Fruit fly (Drosophila melanogaster) whole organism, embryonic: Measurements from ENCODE around the gene edin.

Experiments used
- ATbp ChIP-seq: fragments of 200-800 bp; sonication (Bioruptor generic); optimal IDR thresholded peaks from 2 replicates; lab custom pipeline; 2017; ENCODE audit warnings: missing biosample characterization, mild to moderate bottlenecking, missing genetic modification characterization, missing genetic modification reagents
- CG10274 ChIP-seq: fragments of 200-800 bp; sonication (Bioruptor generic); optimal IDR thresholded peaks from 3 replicates; lab custom pipeline; 2017; ENCODE audit warnings: missing biosample characterization, mild to moderate bottlenecking, missing genetic modification characterization
- CG10959 ChIP-seq: fragments of 200-800 bp; sonication (Bioruptor generic); IDR thresholded peaks from 2 replicates; pipeline ENCODE4 v1.3.6; 2022; ENCODE audit warnings: missing biosample characterization, missing genetic modification characterization
- CG10979 ChIP-seq: fragments of 200-800 bp; sonication (Bioruptor generic); optimal IDR thresholded peaks from 2 replicates; lab custom pipeline; 2018; ENCODE audit warnings: missing biosample characterization, mild to moderate bottlenecking, missing genetic modification characterization, moderate library complexity
- CG11504 ChIP-seq: fragments of 200-800 bp; sonication (Bioruptor generic); optimal IDR thresholded peaks from 3 replicates; lab custom pipeline; 2019; ENCODE audit warnings: missing biosample characterization, mild to moderate bottlenecking, missing genetic modification characterization, moderate library complexity
- CG11560 ChIP-seq: fragments of 200-800 bp; sonication (Bioruptor generic); IDR thresholded peaks from 3 replicates; pipeline ENCODE4 v1.3.6; 2022; ENCODE audit warnings: missing biosample characterization, missing genetic modification characterization
- CG12769 ChIP-seq: fragments of 200-800 bp; sonication (Bioruptor generic); optimal IDR thresholded peaks from 2 replicates; lab custom pipeline; 2019; ENCODE audit warnings: missing biosample characterization, mild to moderate bottlenecking, missing genetic modification characterization, moderate library complexity
- CG1602 ChIP-seq: fragments of 200-800 bp; sonication (Bioruptor generic); optimal IDR thresholded peaks from 3 replicates; lab custom pipeline; 2016; ENCODE audit warnings: missing biosample characterization, missing genetic modification characterization
- CG1603 ChIP-seq: fragments of 200-800 bp; sonication (Bioruptor generic); optimal IDR thresholded peaks from 2 replicates; lab custom pipeline; 2019; ENCODE audit warnings: missing biosample characterization, mild to moderate bottlenecking, missing genetic modification characterization, moderate library complexity
- CG16813 ChIP-seq: fragments of 200-800 bp; sonication (Bioruptor generic); IDR thresholded peaks from 3 replicates; pipeline ENCODE4 v1.3.6; 2022; ENCODE audit warnings: missing biosample characterization, missing genetic modification characterization; ENCODE audit not compliant: partially characterized antibody
- CG2116 ChIP-seq: fragments of 200-800 bp; sonication (Bioruptor generic); optimal IDR thresholded peaks from 3 replicates; lab custom pipeline; 2018; ENCODE audit warnings: missing biosample characterization, mild to moderate bottlenecking, missing genetic modification characterization
- CG2202 ChIP-seq: fragments of 200-800 bp; sonication (Bioruptor generic); optimal IDR thresholded peaks from 2 replicates; lab custom pipeline; 2018; ENCODE audit warnings: missing biosample characterization, mild to moderate bottlenecking, missing genetic modification characterization
- CG3065 ChIP-seq: fragments of 200-800 bp; sonication (Bioruptor generic); optimal IDR thresholded peaks from 2 replicates; lab custom pipeline; 2016; ENCODE audit warnings: missing biosample characterization, missing genetic modification characterization
- CG3726 ChIP-seq: fragments of 200-800 bp; sonication (Bioruptor generic); IDR thresholded peaks from 3 replicates; pipeline ENCODE4, ENCODE4 v1.3.6; 2022; ENCODE audit warnings: missing biosample characterization, missing genetic modification characterization
- CG5245 ChIP-seq: fragments of 200-800 bp; sonication (Bioruptor generic); optimal IDR thresholded peaks from 3 replicates; lab custom pipeline; 2016; ENCODE audit warnings: missing biosample characterization, missing genetic modification characterization
- CG6683 ChIP-seq: fragments of 200-800 bp; sonication (Bioruptor generic); optimal IDR thresholded peaks from 2 replicates; lab custom pipeline; 2017; ENCODE audit warnings: missing biosample characterization, mild to moderate bottlenecking, missing genetic modification characterization, missing genetic modification reagents
- CG6854 ChIP-seq: fragments of 200-800 bp; sonication (Bioruptor generic); optimal IDR thresholded peaks from 3 replicates; lab custom pipeline; 2017; ENCODE audit warnings: missing biosample characterization, mild to moderate bottlenecking, missing genetic modification characterization
- CG8944 ChIP-seq: fragments of 200-800 bp; sonication (Bioruptor generic); optimal IDR thresholded peaks from 3 replicates; lab custom pipeline; 2016; ENCODE audit warnings: missing biosample characterization, missing genetic modification characterization
- CG9437 ChIP-seq: fragments of 200-800 bp; sonication (Bioruptor generic); optimal IDR thresholded peaks from 2 replicates; lab custom pipeline; 2018; ENCODE audit warnings: missing biosample characterization, mild to moderate bottlenecking, missing genetic modification characterization
- CG9876 ChIP-seq: fragments of 200-800 bp; sonication (Bioruptor generic); optimal IDR thresholded peaks from 2 replicates; lab custom pipeline; 2016; ENCODE audit warnings: missing biosample characterization, missing genetic modification characterization
- D19B ChIP-seq: fragments of 200-800 bp; sonication (Bioruptor generic); optimal IDR thresholded peaks from 2 replicates; lab custom pipeline; 2017; ENCODE audit warnings: missing biosample characterization, mild to moderate bottlenecking, missing genetic modification characterization
- Dref ChIP-seq: fragments of 200-800 bp; sonication (Bioruptor generic); IDR thresholded peaks from 2 replicates; pipeline ENCODE4 v1.3.6; 2022; ENCODE audit warnings: missing biosample characterization, missing genetic modification characterization
- Fer1 ChIP-seq: fragments of 200-800 bp; sonication (Bioruptor generic); optimal IDR thresholded peaks from 2 replicates; lab custom pipeline; 2017; ENCODE audit warnings: missing biosample characterization, mild to moderate bottlenecking, missing genetic modification characterization
- HLH3B ChIP-seq: fragments of 200-800 bp; sonication (Bioruptor generic); IDR thresholded peaks from 2 replicates; pipeline ENCODE4 v1.3.6; 2022; ENCODE audit warnings: missing biosample characterization, missing genetic modification characterization
- Hey ChIP-seq: fragments of 200-800 bp; sonication (Bioruptor generic); optimal IDR thresholded peaks from 3 replicates; lab custom pipeline; 2018; ENCODE audit warnings: missing biosample characterization, mild to moderate bottlenecking, missing genetic modification characterization
- HmgD ChIP-seq: fragments of 200-800 bp; sonication (Bioruptor generic); optimal IDR thresholded peaks from 3 replicates; lab custom pipeline; 2016; ENCODE audit warnings: missing biosample characterization, missing genetic modification characterization
- Hr3 ChIP-seq: fragments of 200-800 bp; sonication (Bioruptor generic); optimal IDR thresholded peaks from 3 replicates; lab custom pipeline; 2016; ENCODE audit warnings: missing biosample characterization, missing genetic modification characterization
- Hsf ChIP-seq: fragments of 200-800 bp; sonication (Bioruptor generic); optimal IDR thresholded peaks from 3 replicates; lab custom pipeline; 2016; ENCODE audit warnings: missing biosample characterization, missing genetic modification characterization
- NC2β ChIP-seq: fragments of 200-800 bp; sonication (Bioruptor generic); optimal IDR thresholded peaks from 2 replicates; lab custom pipeline; 2016; ENCODE audit warnings: missing biosample characterization, missing genetic modification characterization
- ase ChIP-seq: fragments of 200-800 bp; sonication (Bioruptor generic); IDR thresholded peaks from 3 replicates; pipeline ENCODE4 v1.3.6; 2022; ENCODE audit warnings: missing biosample characterization, missing genetic modification characterization
- az2 ChIP-seq: fragments of 200-800 bp; sonication (Bioruptor generic); optimal IDR thresholded peaks from 3 replicates; lab custom pipeline; 2016; ENCODE audit warnings: missing biosample characterization, missing genetic modification characterization
- bcd ChIP-seq: fragments of 200-800 bp; sonication (Bioruptor generic); optimal IDR thresholded peaks from 2 replicates; lab custom pipeline; 2017; ENCODE audit warnings: missing biosample characterization, mild to moderate bottlenecking, missing genetic modification characterization
- bigmax ChIP-seq: fragments of 200-800 bp; sonication (Bioruptor generic); optimal IDR thresholded peaks from 2 replicates; lab custom pipeline; 2018; ENCODE audit warnings: missing biosample characterization, mild to moderate bottlenecking, missing genetic modification characterization
- caup ChIP-seq: fragments of 200-800 bp; sonication (Bioruptor generic); optimal IDR thresholded peaks from 3 replicates; lab custom pipeline; 2017; ENCODE audit warnings: missing biosample characterization, mild to moderate bottlenecking, missing genetic modification characterization, moderate library complexity; ENCODE audit not compliant: severe bottlenecking
- croc ChIP-seq: fragments of 200-800 bp; sonication (Bioruptor generic); conservative IDR thresholded peaks from 3 replicates; pipeline ENCODE4 v1.3.6; 2022; ENCODE audit warnings: missing biosample characterization, missing genetic modification characterization
- dysf ChIP-seq: fragments of 200-800 bp; sonication (Bioruptor generic); IDR thresholded peaks from 3 replicates; pipeline ENCODE4 v1.3.6; 2022; ENCODE audit warnings: missing biosample characterization, missing genetic modification characterization
- emc ChIP-seq: fragments of 200-800 bp; sonication (Bioruptor generic); optimal IDR thresholded peaks from 2 replicates; lab custom pipeline; 2016; ENCODE audit warnings: missing biosample characterization, missing genetic modification characterization
- eyg ChIP-seq: fragments of 200-800 bp; sonication (Bioruptor generic); optimal IDR thresholded peaks from 3 replicates; lab custom pipeline; 2016; ENCODE audit warnings: missing biosample characterization, missing genetic modification characterization
- fd3F ChIP-seq: fragments of 200-800 bp; sonication (Bioruptor generic); optimal IDR thresholded peaks from 2 replicates; lab custom pipeline; 2018; ENCODE audit warnings: missing biosample characterization, mild to moderate bottlenecking, missing genetic modification characterization, moderate library complexity
- gt ChIP-seq: fragments of 200-800 bp; sonication (Bioruptor generic); IDR thresholded peaks from 2 replicates; pipeline ENCODE4 v1.3.6; 2022; ENCODE audit warnings: missing biosample characterization, missing genetic modification characterization
- ham ChIP-seq: fragments of 200-800 bp; sonication (Bioruptor generic); IDR thresholded peaks from 2 replicates; pipeline ENCODE4 v1.3.6; 2022; ENCODE audit warnings: missing biosample characterization, missing genetic modification characterization
- hth ChIP-seq: fragments of >200 bp; optimal IDR thresholded peaks from 2 replicates; lab custom pipeline; 2017; ENCODE audit warnings: inconsistent platforms
- jumu ChIP-seq: fragments of 200-800 bp; sonication (Bioruptor generic); optimal IDR thresholded peaks from 3 replicates; lab custom pipeline; 2016; ENCODE audit warnings: missing biosample characterization, missing genetic modification characterization
- maf-S ChIP-seq: fragments of 200-800 bp; sonication (Bioruptor generic); optimal IDR thresholded peaks from 2 replicates; lab custom pipeline; 2016; ENCODE audit warnings: missing biosample characterization, missing genetic modification characterization
- nau ChIP-seq: fragments of 200-800 bp; sonication (Bioruptor generic); optimal IDR thresholded peaks from 3 replicates; lab custom pipeline; 2017; ENCODE audit warnings: missing biosample characterization, mild to moderate bottlenecking, missing genetic modification characterization, missing genetic modification reagents
- pan ChIP-seq, 4 experiments: fragments of >200 bp in 3 of 4; fragments of 200-800 bp in 1 of 4; sonication (Bioruptor generic) in 1 of 4; optimal IDR thresholded peaks in 3 of 4; IDR thresholded peaks in 1 of 4; 2 replicates each; pipeline versions ENCODE4 v1.3.6 to Lab custom; 2017 to 2022; ENCODE audit warnings: missing biosample characterization in 2 of 4, missing genetic modification characterization in 2 of 4, mixed read lengths in 1 of 4
- prd ChIP-seq, 3 experiments: fragments of >200 bp in 2 of 3; fragments of 200-800 bp in 1 of 3; sonication (Bioruptor generic) in 1 of 3; optimal IDR thresholded peaks in 2 of 3; IDR thresholded peaks in 1 of 3; 2 replicates in 2 of 3; 3 replicates in 1 of 3; pipeline versions ENCODE4 v1.3.6 to Lab custom; 2017 to 2022; ENCODE audit warnings: missing biosample characterization in 1 of 3, missing genetic modification characterization in 1 of 3
- rib ChIP-seq: fragments of 200-800 bp; sonication (Bioruptor generic); IDR thresholded peaks from 2 replicates; pipeline ENCODE4 v1.3.6; 2022; ENCODE audit warnings: missing biosample characterization, missing genetic modification characterization
- so ChIP-seq: fragments of 200-800 bp; sonication (Bioruptor generic); IDR thresholded peaks from 3 replicates; pipeline ENCODE4 v1.3.6; 2022; ENCODE audit warnings: missing biosample characterization, missing genetic modification characterization
- sob ChIP-seq: fragments of 200-800 bp; sonication (Bioruptor generic); IDR thresholded peaks from 2 replicates; pipeline ENCODE4 v1.3.6; 2022; ENCODE audit warnings: missing biosample characterization, missing genetic modification characterization
- tx ChIP-seq: fragments of 200-800 bp; sonication (Bioruptor generic); optimal IDR thresholded peaks from 2 replicates; lab custom pipeline; 2016; ENCODE audit warnings: missing biosample characterization, missing genetic modification characterization

edin gene

DNA sequence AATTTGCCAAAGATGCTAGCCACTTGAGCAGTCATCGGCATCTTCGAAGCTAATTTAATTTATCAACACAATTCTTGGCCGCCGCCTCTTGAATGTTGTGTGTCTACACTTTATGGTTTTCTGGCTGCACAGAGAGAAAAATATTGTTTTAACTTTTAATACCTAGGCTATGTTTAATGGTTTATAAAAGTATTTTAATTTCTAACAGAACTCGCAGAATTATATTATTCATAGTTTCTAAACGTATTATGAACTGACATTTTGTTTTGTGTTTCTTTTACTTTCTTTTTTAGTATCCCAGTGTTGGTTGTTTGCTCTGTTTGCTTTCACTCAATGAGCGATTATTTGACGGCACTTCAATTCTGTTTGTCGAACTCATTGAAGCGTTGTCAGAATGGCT lies 37.5 kb downstream of the edin start (continued):
- TF ChIP-seq Fer1, result no peak
- no peak for TF ChIP-seq tx (GFP tag; lab: Kevin White, UChicago)
- TF ChIP-seq az2 (GFP tag; lab: Kevin White, UChicago), result peak; percentile 38
- TF ChIP-seq bcd (GFP tag; lab: Kevin White, UChicago), result peak; percentile 24
- no peak for TF ChIP-seq ham (GFP tag; lab: Robert Waterston, UW)
- TF ChIP-seq pan (optimal IDR thresholded peaks at IDR 0.05; lab: Kevin White, UChicago), result no peak
- peak in 1 of 2 experiments; percentile 67 for TF ChIP-seq pan (GFP tag; optimal IDR thresholded peaks at IDR 0.05 in 1 of 2, IDR thresholded peaks at IDR 0.05 in 1 of 2)
- no peak for TF ChIP-seq bigmax (GFP tag; lab: Kevin White, UChicago)
- TF ChIP-seq hth (lab: Kevin White, UChicago), result no peak
- no peak for TF ChIP-seq CG9437 (GFP tag; lab: Kevin White, UChicago)
- 0 out of 3 replicates have a peak, but pooled peaks have one; percentile 36 for TF ChIP-seq dysf (GFP tag; lab: Robert Waterston, UW)
- TF ChIP-seq CG1602 (GFP tag; lab: Kevin White, UChicago), result no peak
- no peak for TF ChIP-seq Dref
- TF ChIP-seq CG11560, result no peak
- TF ChIP-seq NC2β, result no peak
- TF ChIP-seq CG1603 (tag; lab: Kevin White, UChicago), result no peak
- TF ChIP-seq fd3F (GFP tag; lab: Kevin White, UChicago), result peak; percentile 4
- no peak for TF ChIP-seq CG9876 (GFP tag; lab: Kevin White, UChicago)
- no peak for TF ChIP-seq caup (GFP tag; lab: Kevin White, UChicago)
- peak; percentile 21 for TF ChIP-seq CG2202
- no peak for TF ChIP-seq sob (GFP tag; lab: Robert Waterston, UW)
- no peak for TF ChIP-seq CG8944 (GFP tag; lab: Kevin White, UChicago)
- TF ChIP-seq maf-S (GFP tag; lab: Kevin White, UChicago), result peak; percentile 18
- TF ChIP-seq CG3065 (GFP tag; lab: Kevin White, UChicago), result no peak
- peak; percentile 31 for TF ChIP-seq ATbp (GFP tag; lab: Kevin White, UChicago)
- TF ChIP-seq CG16813 (GFP tag; lab: Robert Waterston, UW), result no peak
- TF ChIP-seq Hr3, result peak; percentile 6
- no peak for TF ChIP-seq CG10959 (GFP tag; lab: Robert Waterston, UW)
- no peak for TF ChIP-seq CG6854 (GFP tag; lab: Kevin White, UChicago)
- TF ChIP-seq CG3726 (GFP tag; lab: Robert Waterston, UW), result no peak
- TF ChIP-seq CG5245 (GFP tag; lab: Kevin White, UChicago), result no peak
- TF ChIP-seq so, result no peak
- no peak for TF ChIP-seq ase
- no peak for TF ChIP-seq prd (optimal IDR thresholded peaks at IDR 0.05; lab: Kevin White, UChicago)
- no peak for TF ChIP-seq prd (GFP tag; IDR thresholded peaks at IDR 0.05; lab: Robert Waterston, UW)
- TF ChIP-seq rib (GFP tag; lab: Robert Waterston, UW), result no peak
- TF ChIP-seq HmgD, result no peak
- no peak for TF ChIP-seq CG6683 (GFP tag; lab: Kevin White, UChicago)
- TF ChIP-seq jumu, result no peak
- no peak for TF ChIP-seq CG12769
- peak; percentile 56 for TF ChIP-seq CG10979 (tag; lab: Kevin White, UChicago)
- TF ChIP-seq croc (GFP tag; lab: Robert Waterston, UW), result no peak
- no peak for TF ChIP-seq emc (GFP tag; lab: Kevin White, UChicago)
- 0 out of 2 replicates have a peak, but pooled peaks have one; percentile 24 for TF ChIP-seq HLH3B
- TF ChIP-seq CG2116 (GFP tag; lab: Kevin White, UChicago), result no peak
- no peak for TF ChIP-seq CG11504 (tag; lab: Kevin White, UChicago)
- TF ChIP-seq eyg (GFP tag; lab: Kevin White, UChicago), result no peak
- no peak for TF ChIP-seq Hey (tag; lab: Kevin White, UChicago)
- no peak for TF ChIP-seq nau
- peak; percentile 36 for TF ChIP-seq Hsf
- TF ChIP-seq gt, result no peak
- no peak for TF ChIP-seq D19B (GFP tag; lab: Kevin White, UChicago)
- no peak for TF ChIP-seq CG10274 (GFP tag; lab: Kevin White, UChicago)
